Worm (Caenorhabditis elegans) whole organism, L4/young adult: ENCODE data around the gene gpr-1.

Source experiments
- dao-5 ChIP-seq: sonication (generic microtip); optimal IDR thresholded peaks from 2 replicates; lab custom pipeline; 2016; ENCODE audit warnings: missing genotype, missing genetic modification characterization, moderate library complexity, missing compliant biosample characterization
- him-1 ChIP-seq: sonication (generic microtip); optimal IDR thresholded peaks from 2 replicates; lab custom pipeline; 2016; ENCODE audit warnings: missing genotype, missing genetic modification reagents, missing genetic modification characterization, missing compliant biosample characterization

- no peak for TF ChIP-seq dao-5 (tag; lab: Kevin White, UChicago)
- TF ChIP-seq him-1 (tag; lab: Kevin White, UChicago): no peak
Observed at ce11 chrIII:8668717-8669116, 40.0 kb downstream of the gpr-1 start.
